Worm (Caenorhabditis elegans) whole organism, L4 larva: ENCODE data around the gene oxi-1.
A peak's percentile ranks its signal among the peaks of the same experiment; 100 is the strongest.

Experiments used
- T20F7.1 ChIP-seq: fragments of 200-800 bp; sonication (Bioruptor generic); optimal IDR thresholded peaks from 2 replicates; lab custom pipeline; 2018; ENCODE audit warnings: mild to moderate bottlenecking, missing genetic modification characterization, missing compliant biosample characterization
- Y5F2A.4 ChIP-seq: fragments of 200-800 bp; sonication (Bioruptor generic); optimal IDR thresholded peaks from 2 replicates; lab custom pipeline; 2018; ENCODE audit warnings: mild to moderate bottlenecking, missing genetic modification characterization, missing compliant biosample characterization
- ZK337.2 ChIP-seq: fragments of 200-800 bp; sonication (Bioruptor generic); IDR thresholded peaks from 2 replicates; pipeline ENCODE4 v1.3.6; 2022; ENCODE audit warnings: missing genetic modification reagents, missing genetic modification characterization, missing compliant biosample characterization
- ama-1 ChIP-seq: fragments of 150-350 bp; optimal IDR thresholded peaks from 2 replicates; lab custom pipeline; 2014; ENCODE audit warnings: inconsistent platforms, mixed read lengths
- arid-1 ChIP-seq: fragments of 200-800 bp; sonication (Bioruptor generic); conservative IDR thresholded peaks from 2 replicates; pipeline ENCODE4 v1.3.6; 2022; ENCODE audit warnings: missing genetic modification reagents, missing genetic modification characterization, missing compliant biosample characterization
- ceh-20 ChIP-seq: fragments of 200-800 bp; sonication (Bioruptor generic); IDR thresholded peaks from 2 replicates; pipeline ENCODE4 v1.3.6; 2022; ENCODE audit warnings: missing genetic modification reagents, missing genetic modification characterization, missing compliant biosample characterization
- ceh-32 ChIP-seq: sonication (generic microtip); optimal IDR thresholded peaks from 2 replicates; lab custom pipeline; 2016; ENCODE audit warnings: mild to moderate bottlenecking, missing genetic modification characterization, missing compliant biosample characterization; ENCODE audit not compliant: poor library complexity
- ces-1 ChIP-seq: fragments of 150-350 bp; sonication (generic microtip); optimal IDR thresholded peaks from 4 replicates; lab custom pipeline; 2014; ENCODE audit warnings: missing biosample characterization, missing genetic modification reagents, missing genetic modification characterization
- ctbp-1 ChIP-seq: fragments of 200-800 bp; sonication (Bioruptor generic); IDR thresholded peaks from 2 replicates; pipeline ENCODE4 v1.3.6; 2022; ENCODE audit warnings: missing genetic modification reagents, missing genetic modification characterization, missing compliant biosample characterization
- daf-12 ChIP-seq: fragments of 150-350 bp; optimal IDR thresholded peaks from 2 replicates; lab custom pipeline; 2014; ENCODE audit warnings: missing biosample characterization, missing genetic modification reagents, missing genetic modification characterization
- daf-16 ChIP-seq, 3 experiments: sonication (generic microtip); optimal IDR thresholded peaks; 2 replicates each; lab custom pipeline; 2016 to 2017; ENCODE audit warnings: missing genetic modification characterization in 3 of 3, missing genetic modification reagents in 3 of 3, mild to moderate bottlenecking in 2 of 3, missing compliant biosample characterization in 2 of 3, missing biosample characterization in 1 of 3, moderate library complexity in 1 of 3
- dmd-9 ChIP-seq: fragments of 200-800 bp; sonication (Bioruptor generic); IDR thresholded peaks from 2 replicates; pipeline ENCODE4 v1.3.6; 2022; ENCODE audit warnings: missing genetic modification reagents, missing genetic modification characterization, missing compliant biosample characterization
- duxl-1 ChIP-seq: sonication (generic microtip); optimal IDR thresholded peaks from 2 replicates; lab custom pipeline; 2016; ENCODE audit warnings: mild to moderate bottlenecking, missing genetic modification characterization, moderate library complexity, missing compliant biosample characterization; ENCODE audit not compliant: poor library complexity
- dve-1 ChIP-seq: sonication (generic microtip); optimal IDR thresholded peaks from 2 replicates; lab custom pipeline; 2017; ENCODE audit warnings: antibody characterized with exemption, mild to moderate bottlenecking, missing genetic modification characterization, missing compliant biosample characterization; ENCODE audit not compliant: insufficient read depth
- egl-27 ChIP-seq: sonication (generic microtip); optimal IDR thresholded peaks from 3 replicates; lab custom pipeline; 2017; ENCODE audit warnings: missing biosample characterization, missing genetic modification reagents, missing genetic modification characterization
- egl-43 ChIP-seq: fragments of 200-800 bp; sonication (Bioruptor generic); IDR thresholded peaks from 2 replicates; pipeline ENCODE4 v1.3.6; 2022; ENCODE audit warnings: missing genetic modification reagents, missing genetic modification characterization, missing compliant biosample characterization
- fkh-10 ChIP-seq: fragments of 150-350 bp; optimal IDR thresholded peaks from 2 replicates; lab custom pipeline; 2014; ENCODE audit warnings: missing biosample characterization, missing genetic modification reagents, missing genetic modification characterization
- fos-1 ChIP-seq: fragments of 150-350 bp; optimal IDR thresholded peaks from 2 replicates; lab custom pipeline; 2014; ENCODE audit warnings: missing biosample characterization, missing genetic modification characterization
- hlh-11 ChIP-seq: fragments of 200-800 bp; sonication (Bioruptor generic); optimal IDR thresholded peaks from 2 replicates; lab custom pipeline; 2018; ENCODE audit warnings: mild to moderate bottlenecking, missing genetic modification characterization, missing compliant biosample characterization
- hlh-30 ChIP-seq: sonication (generic microtip); optimal IDR thresholded peaks from 2 replicates; lab custom pipeline; 2017; ENCODE audit warnings: antibody characterized with exemption, mild to moderate bottlenecking, missing genetic modification characterization, missing compliant biosample characterization; ENCODE audit not compliant: insufficient read depth
- lim-7 ChIP-seq: fragments of 200-800 bp; sonication (Bioruptor generic); IDR thresholded peaks from 2 replicates; pipeline ENCODE4 v1.3.6; 2022; ENCODE audit warnings: missing genetic modification characterization, missing compliant biosample characterization
- lin-1 ChIP-seq: fragments of 200-800 bp; sonication (Bioruptor generic); IDR thresholded peaks from 2 replicates; pipeline ENCODE4 v1.3.6; 2022; ENCODE audit warnings: missing genetic modification reagents, missing genetic modification characterization, missing compliant biosample characterization
- lin-13 ChIP-seq: fragments of 150-350 bp; optimal IDR thresholded peaks from 2 replicates; lab custom pipeline; 2014; ENCODE audit warnings: missing biosample characterization, missing genetic modification reagents, missing genetic modification characterization
- lin-38 ChIP-seq: fragments of 200-800 bp; sonication (Bioruptor generic); IDR thresholded peaks from 2 replicates; pipeline ENCODE4 v1.3.6; 2022; ENCODE audit warnings: missing genetic modification reagents, missing genetic modification characterization, missing compliant biosample characterization
- lsy-2 ChIP-seq, 2 experiments: fragments of 150-350 bp in 1 of 2; sonication (generic microtip) in 1 of 2; optimal IDR thresholded peaks; 2 replicates each; lab custom pipeline; 2014 to 2017; ENCODE audit warnings: missing biosample characterization in 2 of 2, missing genetic modification characterization in 2 of 2
- madf-9 ChIP-seq: fragments of 200-800 bp; sonication (Bioruptor generic); conservative IDR thresholded peaks from 2 replicates; pipeline ENCODE4 v1.3.6; 2022; ENCODE audit warnings: missing genetic modification reagents, missing genetic modification characterization, missing compliant biosample characterization
- mdl-1 ChIP-seq, 2 experiments: fragments of 150-350 bp in 1 of 2; sonication (generic microtip) in 1 of 2; optimal IDR thresholded peaks; 2 replicates each; lab custom pipeline; 2014 to 2017; ENCODE audit warnings: missing biosample characterization in 2 of 2, missing genetic modification characterization in 2 of 2
- mep-1 ChIP-seq: fragments of 150-350 bp; sonication (generic microtip); optimal IDR thresholded peaks from 3 replicates; lab custom pipeline; 2014; ENCODE audit warnings: missing biosample characterization, missing genetic modification characterization
- mxl-3 ChIP-seq: fragments of 200-800 bp; sonication (Bioruptor generic); optimal IDR thresholded peaks from 2 replicates; lab custom pipeline; 2018; ENCODE audit warnings: mild to moderate bottlenecking, missing genetic modification characterization, missing compliant biosample characterization
- nhr-111 ChIP-seq: fragments of 200-800 bp; sonication (Bioruptor generic); optimal IDR thresholded peaks from 2 replicates; lab custom pipeline; 2018; ENCODE audit warnings: mild to moderate bottlenecking, missing genetic modification characterization, missing compliant biosample characterization
- nhr-25 ChIP-seq: sonication (generic microtip); optimal IDR thresholded peaks from 2 replicates; lab custom pipeline; 2017; ENCODE audit warnings: missing genetic modification characterization, mild to moderate bottlenecking, missing compliant biosample characterization, antibody characterized with exemption, moderate library complexity, borderline replicate concordance; ENCODE audit not compliant: insufficient read depth
- nhr-28 ChIP-seq: fragments of 150-350 bp; optimal IDR thresholded peaks from 2 replicates; lab custom pipeline; 2014; ENCODE audit warnings: missing biosample characterization, missing genetic modification characterization
- nhr-48 ChIP-seq: sonication (generic microtip); optimal IDR thresholded peaks from 2 replicates; lab custom pipeline; 2016; ENCODE audit warnings: mild to moderate bottlenecking, missing genetic modification characterization, missing compliant biosample characterization
- nhr-6 ChIP-seq: fragments of 150-350 bp; optimal IDR thresholded peaks from 2 replicates; lab custom pipeline; 2014; ENCODE audit warnings: missing biosample characterization, missing genetic modification characterization
- nhr-76 ChIP-seq: fragments of 150-350 bp; optimal IDR thresholded peaks from 2 replicates; lab custom pipeline; 2014; ENCODE audit warnings: missing biosample characterization, missing genetic modification characterization
- pha-4 ChIP-seq, 2 experiments: fragments of 150-350 bp in 1 of 2; fragments of 200-800 bp in 1 of 2; sonication (Bioruptor generic) in 1 of 2; IDR thresholded peaks in 1 of 2; optimal IDR thresholded peaks in 1 of 2; 2 replicates each; pipeline versions ENCODE4 v1.3.6 to Lab custom; 2014 to 2022; ENCODE audit warnings: missing genetic modification characterization in 2 of 2, missing genetic modification reagents in 2 of 2, missing biosample characterization in 1 of 2, missing compliant biosample characterization in 1 of 2
- pqm-1 ChIP-seq: sonication (generic microtip); optimal IDR thresholded peaks from 2 replicates; lab custom pipeline; 2017; ENCODE audit warnings: missing biosample characterization, missing genetic modification characterization
- snpc-1.2 ChIP-seq: fragments of 200-800 bp; sonication (Bioruptor generic); IDR thresholded peaks from 2 replicates; pipeline ENCODE4 v1.3.6; 2022; ENCODE audit warnings: missing genetic modification reagents, missing genetic modification characterization, missing compliant biosample characterization
- tra-1 ChIP-seq: fragments of 200-800 bp; sonication (Bioruptor generic); IDR thresholded peaks from 2 replicates; pipeline ENCODE4 v1.3.6; 2022; ENCODE audit warnings: missing genetic modification reagents, missing genetic modification characterization, missing compliant biosample characterization
- vab-7 ChIP-seq: fragments of 200-800 bp; sonication (Bioruptor generic); IDR thresholded peaks from 2 replicates; pipeline ENCODE4 v1.3.6; 2022; ENCODE audit warnings: missing genetic modification reagents, missing genetic modification characterization, missing compliant biosample characterization
- zfp-2 ChIP-seq: sonication (generic microtip); optimal IDR thresholded peaks from 2 replicates; lab custom pipeline; 2016; ENCODE audit warnings: mild to moderate bottlenecking, missing genetic modification characterization, missing compliant biosample characterization
- zfp-3 ChIP-seq: fragments of 200-800 bp; sonication (Bioruptor generic); conservative IDR thresholded peaks from 2 replicates; pipeline ENCODE4 v1.3.6; 2022; ENCODE audit warnings: missing genetic modification reagents, missing genetic modification characterization, missing compliant biosample characterization
- zip-11 ChIP-seq: fragments of 200-800 bp; sonication (Bioruptor generic); IDR thresholded peaks from 2 replicates; pipeline ENCODE4 v1.3.6; 2022; ENCODE audit warnings: missing genetic modification characterization, missing compliant biosample characterization
- zip-2 ChIP-seq: fragments of 150-350 bp; optimal IDR thresholded peaks from 2 replicates; lab custom pipeline; 2014; ENCODE audit warnings: missing biosample characterization, missing genetic modification characterization
- ztf-11 ChIP-seq: fragments of 150-350 bp; optimal IDR thresholded peaks from 2 replicates; lab custom pipeline; 2014; ENCODE audit warnings: missing biosample characterization, missing genetic modification characterization

The oxi-1 gene

DNA sequence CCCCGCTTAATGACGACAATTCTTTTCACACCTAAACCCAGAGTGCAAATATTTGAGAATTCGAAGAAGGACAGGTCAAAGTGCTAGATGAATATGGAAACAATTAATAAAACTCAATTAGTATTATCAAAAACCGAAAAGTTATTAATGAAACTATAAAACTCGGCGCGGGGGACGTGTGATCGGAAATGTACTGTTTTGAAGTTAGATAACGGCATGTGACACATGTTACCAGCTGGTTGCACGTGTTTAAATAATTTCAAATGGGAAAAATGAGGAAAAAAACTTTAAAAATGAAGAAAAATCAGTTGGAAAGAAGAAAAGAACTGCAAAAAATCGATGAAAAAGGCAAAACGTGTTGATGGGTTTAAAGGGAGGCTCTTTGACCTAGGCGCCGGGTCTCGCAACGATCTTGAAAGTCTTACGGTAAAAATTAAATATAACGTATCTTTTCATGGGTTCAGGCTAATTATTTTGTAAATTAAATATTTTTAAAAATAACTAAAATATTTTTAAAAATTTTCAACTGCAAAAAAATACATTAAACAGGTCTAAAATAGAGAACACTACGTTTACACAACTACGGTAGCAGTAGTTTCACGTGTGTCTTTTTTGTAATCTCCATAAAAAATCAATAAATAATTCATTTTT is 37.4 kb upstream of the oxi-1 start (continued):
- TF ChIP-seq nhr-25 (tag; lab: Kevin White, UChicago) = no peak

DNA sequence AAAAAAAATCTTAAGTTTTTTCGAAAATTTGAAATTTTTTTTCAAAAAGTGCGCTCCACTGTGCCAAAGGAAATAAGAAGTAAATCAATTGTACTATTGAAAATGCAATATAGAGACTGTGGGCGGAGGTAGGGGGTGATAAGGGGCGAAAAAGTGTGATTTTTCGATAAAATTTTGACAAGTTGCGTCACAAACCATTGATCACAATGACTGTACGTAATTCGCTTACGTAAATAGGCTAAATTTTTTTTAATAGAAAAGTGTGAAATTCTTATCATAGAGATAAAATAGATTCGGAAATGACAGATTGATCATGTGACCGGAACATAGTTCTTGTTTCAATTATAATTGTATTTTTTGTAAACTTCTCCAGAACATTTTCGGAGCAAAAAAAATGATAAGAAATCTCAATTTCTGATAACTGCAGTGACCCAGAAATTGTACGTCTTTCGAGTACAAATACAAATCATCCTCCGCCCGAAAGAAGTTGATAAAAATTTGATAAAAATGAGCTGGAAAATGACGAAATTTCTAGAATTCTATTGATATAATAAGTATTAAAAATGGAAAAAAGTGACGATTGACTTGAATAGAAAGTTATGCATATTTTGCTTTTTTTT is 35.5 kb upstream of the oxi-1 start:
- peak in 1 of 2 experiments; percentile 15 for TF ChIP-seq mdl-1 (tag; optimal IDR thresholded peaks at IDR 0.05; lab: Kevin White, UChicago)
- TF ChIP-seq egl-43 (GFP tag; lab: Robert Waterston, UW) = no peak
- TF ChIP-seq lin-38 (GFP tag; lab: Robert Waterston, UW) = no peak
- peak; percentile 69 for TF ChIP-seq nhr-28 (tag; lab: Kevin White, UChicago)
- peak in 1 of 2 experiments; percentile 45 for TF ChIP-seq daf-16 (GFP tag; optimal IDR thresholded peaks at IDR 0.05; lab: Kevin White, UChicago)
- peak; percentile 88 for TF ChIP-seq daf-16 (tag; optimal IDR thresholded peaks at IDR 0.05; lab: Kevin White, UChicago)
- no peak for TF ChIP-seq nhr-25 (tag; lab: Kevin White, UChicago)
- no peak for TF ChIP-seq mxl-3 (GFP tag; lab: Kevin White, UChicago)
- peak; percentile 61 for TF ChIP-seq T20F7.1 (GFP tag; lab: Kevin White, UChicago)
- TF ChIP-seq nhr-76 (tag; lab: Kevin White, UChicago) = no peak
- TF ChIP-seq lin-1 (GFP tag; lab: Robert Waterston, UW) = peak; percentile 33; the same call in 1 of the 2 replicates
- no peak for TF ChIP-seq nhr-6 (tag; lab: Kevin White, UChicago)
- no peak for TF ChIP-seq ces-1 (GFP tag; lab: Kevin White, UChicago)
- TF ChIP-seq fos-1 (tag; lab: Kevin White, UChicago) = no peak
- no peak for TF ChIP-seq lin-13 (GFP tag; lab: Kevin White, UChicago)
- TF ChIP-seq dmd-9 = no peak
- no peak for TF ChIP-seq ztf-11 (tag; lab: Kevin White, UChicago)
- TF ChIP-seq mep-1 = no peak
- peak; percentile 20; the same call in 1 of the 2 replicates for TF ChIP-seq pha-4 (GFP tag; IDR thresholded peaks at IDR 0.05; lab: Robert Waterston, UW)
- no peak for TF ChIP-seq pha-4 (tag; optimal IDR thresholded peaks at IDR 0.05; lab: Kevin White, UChicago)
- no peak for TF ChIP-seq snpc-1.2 (GFP tag; lab: Robert Waterston, UW)
- TF ChIP-seq ceh-32 (tag; lab: Kevin White, UChicago) = no peak
- TF ChIP-seq hlh-11 (tag; lab: Kevin White, UChicago) = peak; percentile 82
- peak; percentile 78 for TF ChIP-seq tra-1 (GFP tag; lab: Robert Waterston, UW)
- no peak for TF ChIP-seq ama-1 (lab: Kevin White, UChicago)
- TF ChIP-seq zfp-3 = no peak
- no peak for TF ChIP-seq lim-7 (GFP tag; lab: Robert Waterston, UW)
- no peak for TF ChIP-seq zip-11 (GFP tag; lab: Robert Waterston, UW)
- TF ChIP-seq fkh-10 (GFP tag; lab: Kevin White, UChicago) = no peak
- peak; percentile 69 for TF ChIP-seq nhr-48 (tag; lab: Kevin White, UChicago)
- TF ChIP-seq lsy-2 (tag; optimal IDR thresholded peaks at IDR 0.05; lab: Kevin White, UChicago) = no peak
- no peak for TF ChIP-seq ctbp-1 (GFP tag; lab: Robert Waterston, UW)
- TF ChIP-seq dve-1 (tag; lab: Kevin White, UChicago) = peak; percentile 96
- peak; percentile 78 for TF ChIP-seq hlh-30 (tag; lab: Kevin White, UChicago)
- TF ChIP-seq arid-1 (GFP tag; lab: Robert Waterston, UW) = no peak
- no peak for TF ChIP-seq Y5F2A.4
- no peak for TF ChIP-seq madf-9 (GFP tag; lab: Robert Waterston, UW)
- TF ChIP-seq pqm-1 (tag; lab: Kevin White, UChicago) = peak; percentile 62
- no peak for TF ChIP-seq duxl-1 (tag; lab: Kevin White, UChicago)
- TF ChIP-seq vab-7 (GFP tag; lab: Robert Waterston, UW) = no peak
- TF ChIP-seq ceh-20 = 0 out of 2 replicates have a peak, but pooled peaks have one; percentile 57
- TF ChIP-seq nhr-111 = no peak
- no peak for TF ChIP-seq daf-12 (tag; lab: Kevin White, UChicago)
- no peak for TF ChIP-seq zfp-2 (tag; lab: Kevin White, UChicago)
- no peak for TF ChIP-seq ZK337.2 (GFP tag; lab: Robert Waterston, UW)
- no peak for TF ChIP-seq zip-2
- no peak for TF ChIP-seq egl-27 (tag; lab: Kevin White, UChicago)
